Worm (Caenorhabditis elegans) whole organism, L4 larva: ENCODE measurements around the gene F09G8.7.

Experiments used
- D1046.2 ChIP-seq: fragments of 200-800 bp; sonication (Bioruptor generic); IDR thresholded peaks from 2 replicates; pipeline ENCODE4 v1.3.6; 2022; ENCODE audit warnings: missing genetic modification characterization, missing compliant biosample characterization
- F49E8.2 ChIP-seq: sonication (generic microtip); optimal IDR thresholded peaks from 2 replicates; lab custom pipeline; 2016; ENCODE audit warnings: missing compliant biosample characterization, mild to moderate bottlenecking, missing genetic modification characterization, borderline replicate concordance
- R02D3.7 ChIP-seq: fragments of 150-350 bp; sonication (generic microtip); optimal IDR thresholded peaks from 3 replicates; lab custom pipeline; 2014; ENCODE audit warnings: missing biosample characterization, missing genetic modification characterization
- Y105C5A.15 ChIP-seq: fragments of 200-800 bp; sonication (Bioruptor generic); IDR thresholded peaks from 2 replicates; pipeline ENCODE4 v1.3.6; 2022; ENCODE audit warnings: missing genetic modification characterization, missing compliant biosample characterization
- Y5F2A.4 ChIP-seq: fragments of 200-800 bp; sonication (Bioruptor generic); optimal IDR thresholded peaks from 2 replicates; lab custom pipeline; 2018; ENCODE audit warnings: mild to moderate bottlenecking, missing genetic modification characterization, missing compliant biosample characterization
- Y75B8A.6 ChIP-seq: fragments of 200-800 bp; sonication (Bioruptor generic); IDR thresholded peaks from 2 replicates; pipeline ENCODE4 v1.3.6; 2022; ENCODE audit warnings: missing genetic modification reagents, missing genetic modification characterization, missing compliant biosample characterization
- aha-1 ChIP-seq: fragments of 150-350 bp; peaks from one replicate; lab custom pipeline; 2014; ENCODE audit warnings: missing biosample characterization, missing genetic modification characterization
- ama-1 ChIP-seq: fragments of 150-350 bp; optimal IDR thresholded peaks from 2 replicates; lab custom pipeline; 2014; ENCODE audit warnings: inconsistent platforms, mixed read lengths
- arid-1 ChIP-seq: fragments of 200-800 bp; sonication (Bioruptor generic); conservative IDR thresholded peaks from 2 replicates; pipeline ENCODE4 v1.3.6; 2022; ENCODE audit warnings: missing genetic modification reagents, missing genetic modification characterization, missing compliant biosample characterization
- attf-4 ChIP-seq: sonication (generic microtip); optimal IDR thresholded peaks from 3 replicates; lab custom pipeline; 2017; ENCODE audit warnings: missing biosample characterization, missing genetic modification characterization
- ces-1 ChIP-seq: fragments of 150-350 bp; sonication (generic microtip); optimal IDR thresholded peaks from 4 replicates; lab custom pipeline; 2014; ENCODE audit warnings: missing biosample characterization, missing genetic modification reagents, missing genetic modification characterization
- cey-2 ChIP-seq: sonication (generic microtip); optimal IDR thresholded peaks from 3 replicates; lab custom pipeline; 2017; ENCODE audit warnings: missing genetic modification characterization, mild to moderate bottlenecking, missing compliant biosample characterization, antibody characterized with exemption, borderline replicate concordance; ENCODE audit not compliant: insufficient read depth
- daf-16 ChIP-seq, 3 experiments: sonication (generic microtip); optimal IDR thresholded peaks; 2 replicates each; lab custom pipeline; 2016 to 2017; ENCODE audit warnings: missing genetic modification characterization in 3 of 3, missing genetic modification reagents in 3 of 3, mild to moderate bottlenecking in 2 of 3, missing compliant biosample characterization in 2 of 3, missing biosample characterization in 1 of 3, moderate library complexity in 1 of 3
- daf-8 ChIP-seq: fragments of 200-800 bp; sonication (Bioruptor generic); IDR thresholded peaks from 2 replicates; pipeline ENCODE4 v1.3.6; 2022; ENCODE audit warnings: missing genetic modification characterization, missing compliant biosample characterization
- dmd-9 ChIP-seq: fragments of 200-800 bp; sonication (Bioruptor generic); IDR thresholded peaks from 2 replicates; pipeline ENCODE4 v1.3.6; 2022; ENCODE audit warnings: missing genetic modification reagents, missing genetic modification characterization, missing compliant biosample characterization
- dpl-1 ChIP-seq: fragments of 150-350 bp; optimal IDR thresholded peaks from 2 replicates; lab custom pipeline; 2014; ENCODE audit warnings: missing biosample characterization, missing genetic modification reagents, missing genetic modification characterization
- fkh-10 ChIP-seq: fragments of 150-350 bp; optimal IDR thresholded peaks from 2 replicates; lab custom pipeline; 2014; ENCODE audit warnings: missing biosample characterization, missing genetic modification reagents, missing genetic modification characterization
- fos-1 ChIP-seq: fragments of 150-350 bp; optimal IDR thresholded peaks from 2 replicates; lab custom pipeline; 2014; ENCODE audit warnings: missing biosample characterization, missing genetic modification characterization
- gei-8 ChIP-seq: fragments of 200-800 bp; sonication (Bioruptor generic); optimal IDR thresholded peaks from 2 replicates; lab custom pipeline; 2018; ENCODE audit warnings: mild to moderate bottlenecking, missing genetic modification characterization, missing compliant biosample characterization
- hif-1 ChIP-seq, 2 experiments: sonication (generic microtip); optimal IDR thresholded peaks; 2 replicates each; lab custom pipeline; 2016 to 2017; ENCODE audit warnings: missing compliant biosample characterization in 2 of 2, missing genetic modification characterization in 2 of 2, missing genetic modification reagents in 2 of 2, missing genotype in 2 of 2, mild to moderate bottlenecking in 1 of 2
- hlh-30 ChIP-seq: sonication (generic microtip); optimal IDR thresholded peaks from 2 replicates; lab custom pipeline; 2017; ENCODE audit warnings: antibody characterized with exemption, mild to moderate bottlenecking, missing genetic modification characterization, missing compliant biosample characterization; ENCODE audit not compliant: insufficient read depth
- hmg-1.1 ChIP-seq: fragments of 200-800 bp; sonication (Bioruptor generic); IDR thresholded peaks from 2 replicates; pipeline ENCODE4 v1.3.6; 2022; ENCODE audit warnings: missing genetic modification reagents, missing genetic modification characterization, missing compliant biosample characterization
- lin-38 ChIP-seq: fragments of 200-800 bp; sonication (Bioruptor generic); IDR thresholded peaks from 2 replicates; pipeline ENCODE4 v1.3.6; 2022; ENCODE audit warnings: missing genetic modification reagents, missing genetic modification characterization, missing compliant biosample characterization
- lin-39 ChIP-seq: fragments of 150-350 bp; optimal IDR thresholded peaks from 2 replicates; lab custom pipeline; 2014; ENCODE audit warnings: missing biosample characterization, missing genetic modification reagents, missing genetic modification characterization
- mdl-1 ChIP-seq, 2 experiments: fragments of 150-350 bp in 1 of 2; sonication (generic microtip) in 1 of 2; optimal IDR thresholded peaks; 2 replicates each; lab custom pipeline; 2014 to 2017; ENCODE audit warnings: missing biosample characterization in 2 of 2, missing genetic modification characterization in 2 of 2
- mep-1 ChIP-seq: fragments of 150-350 bp; sonication (generic microtip); optimal IDR thresholded peaks from 3 replicates; lab custom pipeline; 2014; ENCODE audit warnings: missing biosample characterization, missing genetic modification characterization
- mxl-2 ChIP-seq: fragments of 200-800 bp; sonication (Bioruptor generic); conservative IDR thresholded peaks from 2 replicates; pipeline ENCODE4 v1.3.6; 2022; ENCODE audit warnings: missing genetic modification reagents, missing genetic modification characterization, missing compliant biosample characterization
- nhr-25 ChIP-seq: sonication (generic microtip); optimal IDR thresholded peaks from 2 replicates; lab custom pipeline; 2017; ENCODE audit warnings: missing genetic modification characterization, mild to moderate bottlenecking, missing compliant biosample characterization, antibody characterized with exemption, moderate library complexity, borderline replicate concordance; ENCODE audit not compliant: insufficient read depth
- nhr-28 ChIP-seq: fragments of 150-350 bp; optimal IDR thresholded peaks from 2 replicates; lab custom pipeline; 2014; ENCODE audit warnings: missing biosample characterization, missing genetic modification characterization
- pha-4 ChIP-seq, 2 experiments: fragments of 150-350 bp in 1 of 2; fragments of 200-800 bp in 1 of 2; sonication (Bioruptor generic) in 1 of 2; IDR thresholded peaks in 1 of 2; optimal IDR thresholded peaks in 1 of 2; 2 replicates each; pipeline versions ENCODE4 v1.3.6 to Lab custom; 2014 to 2022; ENCODE audit warnings: missing genetic modification characterization in 2 of 2, missing genetic modification reagents in 2 of 2, missing biosample characterization in 1 of 2, missing compliant biosample characterization in 1 of 2
- pqm-1 ChIP-seq: sonication (generic microtip); optimal IDR thresholded peaks from 2 replicates; lab custom pipeline; 2017; ENCODE audit warnings: missing biosample characterization, missing genetic modification characterization
- saeg-2 ChIP-seq: fragments of 200-800 bp; sonication (Bioruptor generic); IDR thresholded peaks from 2 replicates; pipeline ENCODE4 v1.3.6; 2022; ENCODE audit warnings: missing genetic modification reagents, missing genetic modification characterization, missing compliant biosample characterization
- sdz-12 ChIP-seq: fragments of 200-800 bp; sonication (Bioruptor generic); optimal IDR thresholded peaks from 2 replicates; lab custom pipeline; 2018; ENCODE audit warnings: mild to moderate bottlenecking, missing genetic modification characterization, missing compliant biosample characterization
- skn-1 ChIP-seq: fragments of 150-350 bp; optimal IDR thresholded peaks from 2 replicates; lab custom pipeline; 2014; ENCODE audit warnings: missing biosample characterization, missing genetic modification characterization
- unc-62 ChIP-seq, 3 experiments: fragments of 150-350 bp in 1 of 3; sonication (generic microtip); optimal IDR thresholded peaks in 2 of 3; peaks in 1 of 3; 1 replicate in 1 of 3; 2 replicates in 2 of 3; lab custom pipeline; 2014 to 2017; ENCODE audit warnings: missing biosample characterization in 3 of 3, missing genetic modification characterization in 3 of 3, missing genetic modification reagents in 3 of 3, missing genotype in 1 of 3
- zfp-2 ChIP-seq: sonication (generic microtip); optimal IDR thresholded peaks from 2 replicates; lab custom pipeline; 2016; ENCODE audit warnings: mild to moderate bottlenecking, missing genetic modification characterization, missing compliant biosample characterization
- zfp-3 ChIP-seq: fragments of 200-800 bp; sonication (Bioruptor generic); conservative IDR thresholded peaks from 2 replicates; pipeline ENCODE4 v1.3.6; 2022; ENCODE audit warnings: missing genetic modification reagents, missing genetic modification characterization, missing compliant biosample characterization
- ztf-7 ChIP-seq: fragments of 150-350 bp; optimal IDR thresholded peaks from 2 replicates; lab custom pipeline; 2014; ENCODE audit warnings: missing biosample characterization, missing genetic modification characterization

The F09G8.7 gene

DNA sequence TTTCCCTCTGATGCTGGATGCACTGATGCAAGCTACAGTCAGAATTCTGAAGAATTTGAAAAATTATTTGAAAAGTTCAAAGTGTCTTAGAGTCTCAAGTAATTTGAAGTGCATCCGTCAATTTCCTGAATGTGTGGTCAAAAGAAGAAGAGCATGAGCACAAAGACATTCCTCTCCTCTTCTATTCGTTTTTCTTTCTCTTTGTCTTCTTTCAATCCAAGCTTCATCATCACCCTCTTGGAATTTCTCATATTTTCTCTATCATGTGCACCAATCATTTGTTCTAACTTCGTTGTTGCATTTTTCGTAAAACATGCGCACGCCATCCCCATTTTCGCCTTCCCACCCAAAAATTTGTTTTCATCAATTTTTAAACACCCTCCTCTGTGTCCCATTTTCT lies 17.8 kb upstream of the F09G8.7 start:
- TF ChIP-seq nhr-25 (tag; lab: Kevin White, UChicago): no peak
- no peak for TF ChIP-seq ama-1 (lab: Kevin White, UChicago)
- TF ChIP-seq Y5F2A.4: no peak
- peak; percentile 54 for TF ChIP-seq fkh-10 (GFP tag; lab: Kevin White, UChicago)
- TF ChIP-seq, all 104 proteins: peak for 1

DNA sequence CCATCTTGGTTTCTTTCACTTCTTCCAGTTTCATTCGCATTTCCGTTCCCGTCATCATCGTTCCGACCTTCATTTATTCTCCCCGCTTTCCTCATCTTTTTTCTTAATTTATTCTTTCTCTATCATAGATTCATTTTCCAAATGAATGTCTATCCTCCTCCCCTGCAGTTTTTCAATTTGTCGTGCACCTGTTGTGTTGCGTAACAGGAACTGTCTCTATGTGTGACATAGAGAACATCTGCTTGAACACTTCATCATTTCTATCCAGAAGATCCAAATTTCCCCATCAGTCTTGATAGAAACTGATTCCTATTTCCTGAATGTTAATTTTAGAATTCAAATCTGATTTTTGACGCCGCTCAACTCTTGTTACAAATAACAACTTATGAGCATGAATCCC lies 15.4 kb upstream of the F09G8.7 start:
- TF ChIP-seq mep-1 (tag; lab: Kevin White, UChicago) (no peak), attf-4 (tag; lab: Kevin White, UChicago) (no peak), pha-4 (GFP tag; IDR thresholded peaks at IDR 0.05; lab: Robert Waterston, UW) (no peak), pha-4 (tag; optimal IDR thresholded peaks at IDR 0.05; lab: Kevin White, UChicago) (no peak), skn-1 (no peak), sdz-12 (GFP tag; lab: Kevin White, UChicago) (no peak), pqm-1 (tag; lab: Kevin White, UChicago) (no peak), mdl-1 (tag; optimal IDR thresholded peaks at IDR 0.05; lab: Kevin White, UChicago) (no peak), ztf-7 (tag; lab: Kevin White, UChicago) (no peak), D1046.2 (GFP tag; lab: Robert Waterston, UW) (no peak), Y105C5A.15 (GFP tag; lab: Robert Waterston, UW) (no peak), arid-1 (no peak), hlh-30 (tag; lab: Kevin White, UChicago) (no peak), mxl-2 (GFP tag; lab: Robert Waterston, UW) (no peak), F49E8.2 (tag; lab: Kevin White, UChicago) (no peak), gei-8 (GFP tag; lab: Kevin White, UChicago) (no peak), hmg-1.1 (no peak), cey-2 (tag; lab: Kevin White, UChicago) (no peak)

DNA sequence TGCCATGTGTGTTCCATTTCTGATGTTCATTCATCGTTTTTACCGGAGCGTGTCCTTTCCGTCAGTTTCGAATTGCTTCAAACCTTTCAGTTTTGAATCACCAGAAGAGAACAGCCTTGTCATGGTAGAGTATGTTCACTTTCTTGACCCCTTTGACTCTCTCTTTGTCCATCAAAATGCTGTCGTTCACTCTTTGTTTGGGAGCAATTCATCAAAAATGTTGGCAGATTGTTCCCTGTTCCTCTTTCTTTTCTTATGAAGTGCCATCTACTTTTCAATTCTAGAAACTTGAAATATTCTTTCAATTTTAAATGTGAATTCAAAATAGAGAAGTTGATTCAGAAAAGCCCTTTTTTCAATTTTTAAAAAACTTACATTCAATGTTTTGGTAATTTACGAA lies 13.2 kb upstream of the F09G8.7 start:
- TF ChIP-seq daf-8 (no peak), unc-62 (GFP tag; optimal IDR thresholded peaks at IDR 0.05 in 1 of 2; lab: Kevin White, UChicago) (peak in 1 of 2 experiments; percentile 92), unc-62 (tag; optimal IDR thresholded peaks at IDR 0.05; lab: Kevin White, UChicago) (no peak)

DNA sequence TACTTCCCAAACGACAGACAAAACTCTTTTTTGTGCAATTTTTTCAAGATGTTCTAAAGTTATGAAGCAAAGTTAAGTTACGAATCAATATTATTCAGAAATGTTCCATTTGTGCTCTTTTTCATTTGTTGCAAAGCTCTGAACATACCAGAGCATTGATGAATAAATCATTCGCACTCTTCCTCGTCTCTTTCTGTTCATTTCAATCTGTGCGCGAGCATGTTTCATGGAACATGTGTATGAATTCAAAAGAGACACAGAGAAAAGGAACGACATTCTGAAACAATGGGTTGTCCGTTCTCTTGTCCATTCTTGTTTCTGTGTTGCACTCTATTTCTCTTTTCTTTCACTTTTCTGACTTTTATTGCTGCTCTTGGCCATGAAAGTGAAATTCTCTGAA lies 12.2 kb upstream of the F09G8.7 start:
- TF ChIP-seq unc-62 (GFP tag; optimal IDR thresholded peaks at IDR 0.05 in 1 of 2; lab: Kevin White, UChicago): peak in 1 of 2 experiments; percentile 94
- no peak for TF ChIP-seq unc-62 (tag; optimal IDR thresholded peaks at IDR 0.05; lab: Kevin White, UChicago)
- TF ChIP-seq aha-1: peak; percentile 99
- TF ChIP-seq hif-1 (tag; optimal IDR thresholded peaks at IDR 0.05; lab: Kevin White, UChicago): no peak

DNA sequence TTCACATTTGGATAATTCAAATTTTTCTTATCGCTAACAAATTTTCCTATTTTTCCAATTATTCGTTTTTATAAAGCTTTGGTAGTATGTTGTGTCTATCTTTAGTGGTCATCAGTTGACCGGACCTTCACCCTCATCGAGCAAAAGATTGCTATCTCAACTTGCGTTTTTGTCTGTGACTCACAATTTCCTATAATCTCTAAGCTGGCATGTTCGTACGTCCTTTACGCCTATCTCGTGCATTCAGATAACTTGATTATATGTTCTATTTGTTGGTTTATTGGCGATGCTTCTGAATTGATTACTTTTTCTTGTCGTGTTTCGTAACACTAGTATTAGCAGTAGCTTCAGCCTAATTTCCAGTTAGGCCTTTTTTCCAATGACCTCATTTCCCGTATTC lies 11.4 kb upstream of the F09G8.7 start:
- TF ChIP-seq fos-1 (tag; lab: Kevin White, UChicago) (no peak), skn-1 (no peak), nhr-28 (tag; lab: Kevin White, UChicago) (no peak), lin-39 (tag; lab: Kevin White, UChicago) (no peak), daf-16 (GFP tag; optimal IDR thresholded peaks at IDR 0.05; lab: Kevin White, UChicago) (no peak), daf-16 (tag; optimal IDR thresholded peaks at IDR 0.05; lab: Kevin White, UChicago) (no peak), Y75B8A.6 (no peak), saeg-2 (GFP tag; lab: Robert Waterston, UW) (no peak), dpl-1 (no peak), zfp-2 (tag; lab: Kevin White, UChicago) (no peak), R02D3.7 (tag; lab: Kevin White, UChicago) (no peak), lin-38 (GFP tag; lab: Robert Waterston, UW) (no peak), zfp-3 (GFP tag; lab: Robert Waterston, UW) (no peak), ces-1 (GFP tag; lab: Kevin White, UChicago) (no peak), dmd-9 (GFP tag; lab: Robert Waterston, UW) (no peak)
